Worm (Caenorhabditis elegans): ENCODE results near the gene R05F9.11.
"Not testable (repeated sequence)": the region's sequence is repeated elsewhere in the genome, so short reads cannot be mapped to it uniquely, and the experiment has no call there.

Gene R05F9.11

ce11 chrII:4902035-4902434, 12.0 kb downstream of the R05F9.11 start, which contains the start of gene R05F9.9:
R05F9.9 (minus strand) TSS chrII:4902100.
- TF ChIP-seq flh-1 (GFP tag; optimal IDR thresholded peaks at IDR 0.05) = no peak
- TF ChIP-seq ces-1 (GFP tag; optimal IDR thresholded peaks at IDR 0.05) = peak; percentile 29
- peak; percentile 46 for TF ChIP-seq mep-1 (tag; optimal IDR thresholded peaks at IDR 0.05)
- peak; percentile 75 for TF ChIP-seq ceh-39 (tag; optimal IDR thresholded peaks at IDR 0.05)
- peak; percentile 37 for TF ChIP-seq lsy-2 (tag; optimal IDR thresholded peaks at IDR 0.05)
- TF ChIP-seq sptf-1 (tag; optimal IDR thresholded peaks at IDR 0.05) = no peak

- not testable (repeated sequence) for TF ChIP-seq elt-3, nhr-237, hlh-1 (tag; optimal IDR thresholded peaks at IDR 0.05)
Observed at ce11 chrII:4898529-4898928, 15.5 kb downstream of the R05F9.11 start, which contains the start of gene msp-32. msp-32 (plus strand) TSS chrII:4898829.

ce11 chrII:4892594-4892993, 21.4 kb downstream of the R05F9.11 start, which contains the start of gene msp-33:
msp-33 (minus strand) TSS chrII:4892694.
- no peak for TF ChIP-seq hlh-1 (tag; optimal IDR thresholded peaks at IDR 0.05)
- TF ChIP-seq unc-62 (GFP tag; optimal IDR thresholded peaks at IDR 0.05) = no peak
- TF ChIP-seq ceh-83 (GFP tag; optimal IDR thresholded peaks at IDR 0.05) = no peak

- TF ChIP-seq zip-8 (tag; optimal IDR thresholded peaks at IDR 0.05) = no peak
- TF ChIP-seq flh-1 (GFP tag; optimal IDR thresholded peaks at IDR 0.05) = no peak
- TF ChIP-seq bed-3 (GFP tag; optimal IDR thresholded peaks at IDR 0.05) = no peak
- no peak for TF ChIP-seq lin-32 (GFP tag; optimal IDR thresholded peaks at IDR 0.05)
- no peak for TF ChIP-seq ceh-43 (GFP tag; optimal IDR thresholded peaks at IDR 0.05)
- TF ChIP-seq drap-1 (GFP tag; optimal IDR thresholded peaks at IDR 0.05) = no peak
- TF ChIP-seq M03D4.4 (tag; optimal IDR thresholded peaks at IDR 0.05) = no peak
- TF ChIP-seq elt-3 (tag; optimal IDR thresholded peaks at IDR 0.05) = no peak
- no peak for TF ChIP-seq unc-39 (tag; optimal IDR thresholded peaks at IDR 0.05)
- no peak for TF ChIP-seq sem-2 (GFP tag; optimal IDR thresholded peaks at IDR 0.05)
- TF ChIP-seq ztf-11 (tag; optimal IDR thresholded peaks at IDR 0.05) = no peak
- no peak for TF ChIP-seq unc-120 (tag; optimal IDR thresholded peaks at IDR 0.05; ENCODE audit: poor library complexity, severe bottlenecking)
- TF ChIP-seq tbx-8 (GFP tag; optimal IDR thresholded peaks at IDR 0.05) = no peak
- TF ChIP-seq nhr-76 (tag; optimal IDR thresholded peaks at IDR 0.05) = no peak
- TF ChIP-seq lin-13 (tag; optimal IDR thresholded peaks at IDR 0.05) = no peak
- no peak for TF ChIP-seq nhr-2 (tag; optimal IDR thresholded peaks at IDR 0.05)
- TF ChIP-seq pha-4 (tag; optimal IDR thresholded peaks at IDR 0.05) = no peak
- TF ChIP-seq ceh-83 (GFP tag; optimal IDR thresholded peaks at IDR 0.05) = no peak
Observed at ce11 chrII:4891012-4891775, 22.8 kb downstream of the R05F9.11 start, which contains the start of gene gst-9. gst-9 (plus strand) TSS chrII:4891585.

ce11 chrII:4888527-4889487, 25.2 kb downstream of the R05F9.11 start, which contains the start of gene pgm-1:
pgm-1 (plus strand) TSS chrII:4889437.
- TF ChIP-seq nhr-237 (tag; optimal IDR thresholded peaks at IDR 0.05) (no peak), hlh-1 (tag; optimal IDR thresholded peaks at IDR 0.05) (peak; percentile 57), mep-1 (tag; optimal IDR thresholded peaks at IDR 0.05) (no peak), lin-32 (GFP tag; optimal IDR thresholded peaks at IDR 0.05) (no peak), drap-1 (GFP tag; optimal IDR thresholded peaks at IDR 0.05) (no peak), unc-120 (tag; optimal IDR thresholded peaks at IDR 0.05; ENCODE audit: poor library complexity, severe bottlenecking) (peak; percentile 34), elt-1 (tag; optimal IDR thresholded peaks at IDR 0.05; ENCODE audit: borderline replicate concordance, insufficient read depth) (no peak), elt-3 (tag; optimal IDR thresholded peaks at IDR 0.05) (no peak), ceh-83 (GFP tag; optimal IDR thresholded peaks at IDR 0.05) (no peak)
